Fruit fly (Drosophila melanogaster) whole organism, prepupa: ENCODE measurements around the gene IP3K2.

Source experiments
- CG11902 ChIP-seq: fragments of 200-800 bp; sonication (Bioruptor generic); optimal IDR thresholded peaks from 3 replicates; lab custom pipeline; 2016; ENCODE audit warnings: missing biosample characterization, missing genetic modification characterization
- CG34406 ChIP-seq: fragments of 200-800 bp; sonication (Bioruptor generic); optimal IDR thresholded peaks from 3 replicates; lab custom pipeline; 2016; ENCODE audit warnings: missing biosample characterization, missing genetic modification characterization
- CG4318 ChIP-seq: fragments of 200-800 bp; sonication (Bioruptor generic); optimal IDR thresholded peaks from 3 replicates; lab custom pipeline; 2017; ENCODE audit warnings: missing biosample characterization, mild to moderate bottlenecking, missing genetic modification characterization
- CG6276 ChIP-seq: fragments of 200-800 bp; sonication (Bioruptor generic); optimal IDR thresholded peaks from 2 replicates; lab custom pipeline; 2017; ENCODE audit warnings: missing biosample characterization, mild to moderate bottlenecking, missing genetic modification characterization
- CG6808 ChIP-seq: fragments of 200-800 bp; sonication (Bioruptor generic); optimal IDR thresholded peaks from 3 replicates; lab custom pipeline; 2017; ENCODE audit warnings: missing biosample characterization, missing genetic modification characterization, mild to moderate bottlenecking, moderate library complexity, missing genetic modification reagents
- Hr4 ChIP-seq: fragments of 200-800 bp; sonication (Bioruptor generic); optimal IDR thresholded peaks from 3 replicates; lab custom pipeline; 2016; ENCODE audit warnings: missing biosample characterization, missing genetic modification characterization
- Sox14 ChIP-seq: fragments of 200-800 bp; sonication (Bioruptor generic); optimal IDR thresholded peaks from 3 replicates; lab custom pipeline; 2016; ENCODE audit warnings: missing biosample characterization, missing genetic modification characterization
- eg ChIP-seq: fragments of 200-800 bp; sonication (Bioruptor generic); IDR thresholded peaks from 3 replicates; pipeline ENCODE4 v1.3.6; 2022; ENCODE audit warnings: missing biosample characterization, missing genetic modification characterization
- pdm3 ChIP-seq: fragments of 200-800 bp; sonication (Bioruptor generic); optimal IDR thresholded peaks from 3 replicates; lab custom pipeline; 2016; ENCODE audit warnings: missing biosample characterization, missing genetic modification characterization

DNA sequence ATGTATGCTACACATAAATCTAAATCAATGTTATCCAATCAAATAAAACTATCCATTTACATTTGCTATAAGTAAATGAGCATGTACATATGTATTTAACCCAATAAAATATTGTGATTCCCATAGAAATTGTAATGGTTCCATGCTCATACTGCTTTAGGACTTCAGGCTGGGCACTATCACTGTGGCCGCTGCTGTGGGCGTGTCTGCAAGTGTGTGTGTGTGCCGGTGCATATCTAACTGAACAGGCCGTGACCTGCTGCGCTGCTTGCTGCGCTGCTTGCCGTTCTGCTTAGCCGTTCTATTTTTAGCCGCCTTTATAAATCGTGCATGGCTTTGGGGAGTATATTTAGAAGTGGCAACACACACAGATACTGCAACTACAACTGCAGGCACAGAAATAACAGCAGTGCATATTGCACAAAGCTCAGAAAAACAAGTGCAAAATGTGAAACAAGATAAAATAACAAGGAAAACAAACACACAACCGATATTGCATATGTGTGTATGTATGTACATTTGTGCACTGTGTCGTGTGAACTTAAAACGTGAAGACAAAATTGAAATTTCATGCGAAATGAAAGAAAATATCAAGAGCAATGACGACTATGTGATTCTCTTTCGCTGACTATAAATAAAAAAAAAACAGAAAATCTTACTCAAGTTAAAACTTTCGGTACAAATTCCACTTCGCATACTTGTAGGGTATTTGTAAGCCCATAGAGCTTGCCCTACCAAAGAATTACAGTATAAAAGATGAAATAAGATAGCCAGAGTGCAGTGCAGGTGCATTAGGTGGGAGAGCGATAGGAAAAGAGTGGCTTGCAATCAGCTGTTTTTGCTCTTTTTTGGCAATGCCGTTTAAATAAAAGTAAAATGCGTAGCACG is 25.6 kb upstream of the IP3K2 start:
- TF ChIP-seq CG4318 (GFP tag; lab: Kevin White, UChicago): peak; percentile 5
- peak; percentile 28 for TF ChIP-seq pdm3
- peak; percentile 80 for TF ChIP-seq eg (GFP tag; lab: Robert Waterston, UW)
- no peak for TF ChIP-seq Sox14 (GFP tag; lab: Kevin White, UChicago)
- peak; percentile 38 for TF ChIP-seq CG6808 (GFP tag; lab: Kevin White, UChicago)
- TF ChIP-seq Hr4: peak; percentile 41
- TF ChIP-seq CG11902 (GFP tag; lab: Kevin White, UChicago): peak; percentile 52
- TF ChIP-seq CG6276 (GFP tag; lab: Kevin White, UChicago): peak; percentile 48
- peak; percentile 62 for TF ChIP-seq CG34406 (GFP tag; lab: Kevin White, UChicago)
